Worm (Caenorhabditis elegans) whole organism, L4 larva: ENCODE data around the gene csn-5.

Source experiments
- Y75B8A.6 ChIP-seq: fragments of 200-800 bp; sonication (Bioruptor generic); IDR thresholded peaks from 2 replicates; pipeline ENCODE4 v1.3.6; 2022; ENCODE audit warnings: missing genetic modification reagents, missing genetic modification characterization, missing compliant biosample characterization
- aly-2 ChIP-seq: sonication (generic microtip); optimal IDR thresholded peaks from 2 replicates; lab custom pipeline; 2018; ENCODE audit warnings: missing biosample characterization, missing genetic modification characterization
- ama-1 ChIP-seq: fragments of 150-350 bp; optimal IDR thresholded peaks from 2 replicates; lab custom pipeline; 2014; ENCODE audit warnings: inconsistent platforms, mixed read lengths
- arid-1 ChIP-seq: fragments of 200-800 bp; sonication (Bioruptor generic); conservative IDR thresholded peaks from 2 replicates; pipeline ENCODE4 v1.3.6; 2022; ENCODE audit warnings: missing genetic modification reagents, missing genetic modification characterization, missing compliant biosample characterization
- ceh-82 ChIP-seq: sonication (generic microtip); optimal IDR thresholded peaks from 2 replicates; lab custom pipeline; 2017; ENCODE audit warnings: missing biosample characterization, missing genetic modification characterization
- dmd-6 ChIP-seq: fragments of 200-800 bp; sonication (Bioruptor generic); IDR thresholded peaks from 2 replicates; pipeline ENCODE4 v1.3.6; 2022; ENCODE audit warnings: missing genetic modification reagents, missing genetic modification characterization, missing compliant biosample characterization
- dve-1 ChIP-seq: sonication (generic microtip); optimal IDR thresholded peaks from 2 replicates; lab custom pipeline; 2017; ENCODE audit warnings: antibody characterized with exemption, mild to moderate bottlenecking, missing genetic modification characterization, missing compliant biosample characterization; ENCODE audit not compliant: insufficient read depth
- hmg-1.1 ChIP-seq: fragments of 200-800 bp; sonication (Bioruptor generic); IDR thresholded peaks from 2 replicates; pipeline ENCODE4 v1.3.6; 2022; ENCODE audit warnings: missing genetic modification reagents, missing genetic modification characterization, missing compliant biosample characterization
- lin-13 ChIP-seq: fragments of 150-350 bp; optimal IDR thresholded peaks from 2 replicates; lab custom pipeline; 2014; ENCODE audit warnings: missing biosample characterization, missing genetic modification reagents, missing genetic modification characterization
- lin-38 ChIP-seq: fragments of 200-800 bp; sonication (Bioruptor generic); IDR thresholded peaks from 2 replicates; pipeline ENCODE4 v1.3.6; 2022; ENCODE audit warnings: missing genetic modification reagents, missing genetic modification characterization, missing compliant biosample characterization
- nhr-237 ChIP-seq: sonication (generic microtip); optimal IDR thresholded peaks from 2 replicates; lab custom pipeline; 2017; ENCODE audit warnings: missing biosample characterization, missing genetic modification characterization
- pha-4 ChIP-seq, 2 experiments: fragments of 150-350 bp in 1 of 2; fragments of 200-800 bp in 1 of 2; sonication (Bioruptor generic) in 1 of 2; IDR thresholded peaks in 1 of 2; optimal IDR thresholded peaks in 1 of 2; 2 replicates each; pipeline versions ENCODE4 v1.3.6 to Lab custom; 2014 to 2022; ENCODE audit warnings: missing genetic modification characterization in 2 of 2, missing genetic modification reagents in 2 of 2, missing biosample characterization in 1 of 2, missing compliant biosample characterization in 1 of 2
- zag-1 ChIP-seq: fragments of 150-350 bp; optimal IDR thresholded peaks from 2 replicates; lab custom pipeline; 2014; ENCODE audit warnings: missing biosample characterization, missing genetic modification characterization
- ztf-11 ChIP-seq: fragments of 150-350 bp; optimal IDR thresholded peaks from 2 replicates; lab custom pipeline; 2014; ENCODE audit warnings: missing biosample characterization, missing genetic modification characterization

- TF ChIP-seq zag-1 (tag; lab: Kevin White, UChicago) (no peak), ceh-82 (tag; lab: Kevin White, UChicago) (no peak), arid-1 (GFP tag; lab: Robert Waterston, UW) (no peak), ztf-11 (tag; lab: Kevin White, UChicago) (no peak), hmg-1.1 (GFP tag; lab: Robert Waterston, UW) (no peak), lin-38 (GFP tag; lab: Robert Waterston, UW) (no peak), lin-13 (GFP tag; lab: Kevin White, UChicago) (no peak), aly-2 (tag; lab: Kevin White, UChicago) (no peak), ama-1 (lab: Kevin White, UChicago) (no peak), Y75B8A.6 (no peak), nhr-237 (no peak), pha-4 (GFP tag; IDR thresholded peaks at IDR 0.05; lab: Robert Waterston, UW) (no peak), pha-4 (tag; optimal IDR thresholded peaks at IDR 0.05; lab: Kevin White, UChicago) (no peak), dmd-6 (GFP tag; lab: Robert Waterston, UW) (no peak; the same call in 1 of the 2 replicates), dve-1 (tag; lab: Kevin White, UChicago) (no peak)
Measured at ce11 chrIV:5614558-5615026, 34.7 kb upstream of the csn-5 start, which contains the start of gene C39H7.4.
